Worm (Caenorhabditis elegans): ENCODE measurements around the gene irld-12.

DNA sequence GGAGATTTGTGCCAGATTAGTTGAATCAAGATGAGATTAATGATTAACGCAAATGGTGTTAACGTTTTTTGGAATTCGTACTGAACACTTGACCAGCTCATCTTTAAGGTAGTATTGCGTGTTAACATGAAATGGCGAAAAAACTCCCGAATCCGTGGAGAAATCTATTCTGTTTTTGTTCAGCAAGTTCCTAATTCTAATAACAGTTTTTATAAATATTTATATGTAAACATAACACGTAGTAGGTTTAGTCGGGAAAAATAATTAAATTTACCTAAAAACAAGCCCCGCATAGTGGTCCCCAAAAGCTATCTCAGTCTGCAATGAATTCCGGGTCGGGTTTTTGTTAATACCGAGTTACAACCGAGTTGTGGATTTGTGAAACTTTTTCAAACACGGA, 37.8 kb upstream of the irld-12 start, which contains the start of gene str-244:
- no peak for TF ChIP-seq daf-8 (GFP tag; IDR thresholded peaks at IDR 0.05)
- no peak for TF ChIP-seq unc-62 (GFP tag; optimal IDR thresholded peaks at IDR 0.05 in 1 of 2)
- TF ChIP-seq unc-62 (tag; optimal IDR thresholded peaks at IDR 0.05) = no peak
- TF ChIP-seq snpc-4 (tag; optimal IDR thresholded peaks at IDR 0.05) = no peak
- no peak for TF ChIP-seq dpl-1 (GFP tag; optimal IDR thresholded peaks at IDR 0.05)
- TF ChIP-seq php-3 (GFP tag; IDR thresholded peaks at IDR 0.05) = no peak
- no peak for TF ChIP-seq fos-1 (tag; optimal IDR thresholded peaks at IDR 0.05)
- no peak for TF ChIP-seq lin-13 (GFP tag; optimal IDR thresholded peaks at IDR 0.05)
- no peak for TF ChIP-seq skn-1 (tag; optimal IDR thresholded peaks at IDR 0.05)
- no peak for TF ChIP-seq unc-130 (GFP tag; optimal IDR thresholded peaks at IDR 0.05)
- TF ChIP-seq mdl-1 (tag; optimal IDR thresholded peaks at IDR 0.05) = no peak
- TF ChIP-seq nhr-237 (tag; optimal IDR thresholded peaks at IDR 0.05) = no peak
- no peak for TF ChIP-seq nhr-11 (tag; optimal IDR thresholded peaks at IDR 0.05)
- TF ChIP-seq unc-39 (tag; optimal IDR thresholded peaks at IDR 0.05) = no peak
- no peak for TF ChIP-seq fkh-10 (GFP tag; optimal IDR thresholded peaks at IDR 0.05)
